Fruit fly (Drosophila melanogaster) whole organism, embryonic: ENCODE measurements around the gene Sema5c.
A peak's percentile ranks its signal among the peaks of the same experiment; 100 is the strongest.

Source experiments
- ATbp ChIP-seq: fragments of 200-800 bp; sonication (Bioruptor generic); optimal IDR thresholded peaks from 2 replicates; lab custom pipeline; 2017; ENCODE audit warnings: missing biosample characterization, mild to moderate bottlenecking, missing genetic modification characterization, missing genetic modification reagents
- CG10321 ChIP-seq: fragments of 200-800 bp; sonication (Bioruptor generic); IDR thresholded peaks from 2 replicates; pipeline ENCODE4 v1.3.6; 2022; ENCODE audit warnings: missing biosample characterization, missing genetic modification characterization
- CG11093 ChIP-seq: fragments of 200-800 bp; sonication (Bioruptor generic); IDR thresholded peaks from 3 replicates; pipeline ENCODE4 v1.3.6; 2022; ENCODE audit warnings: missing biosample characterization, missing genetic modification characterization
- CG13424 ChIP-seq: fragments of 200-800 bp; sonication (Bioruptor generic); optimal IDR thresholded peaks from 2 replicates; lab custom pipeline; 2019; ENCODE audit warnings: missing biosample characterization, mild to moderate bottlenecking, missing genetic modification characterization, moderate library complexity
- CG14860 ChIP-seq: fragments of 200-800 bp; sonication (Bioruptor generic); IDR thresholded peaks from 3 replicates; pipeline ENCODE4 v1.3.6; 2022; ENCODE audit warnings: missing biosample characterization, missing genetic modification characterization; ENCODE audit not compliant: partially characterized antibody
- CG1529 ChIP-seq: fragments of 200-800 bp; sonication (Bioruptor generic); optimal IDR thresholded peaks from 3 replicates; lab custom pipeline; 2018; ENCODE audit warnings: missing biosample characterization, missing genetic modification characterization
- CG16779 ChIP-seq: fragments of 200-800 bp; sonication (Bioruptor generic); IDR thresholded peaks from 2 replicates; pipeline ENCODE4 v1.3.6; 2022; ENCODE audit warnings: missing biosample characterization, missing genetic modification characterization
- CG17359 ChIP-seq: fragments of 200-800 bp; sonication (Bioruptor generic); optimal IDR thresholded peaks from 3 replicates; lab custom pipeline; 2018; ENCODE audit warnings: missing biosample characterization, mild to moderate bottlenecking, missing genetic modification characterization, moderate library complexity
- CG17385 ChIP-seq: fragments of 200-800 bp; sonication (Bioruptor generic); optimal IDR thresholded peaks from 3 replicates; lab custom pipeline; 2018; ENCODE audit warnings: missing biosample characterization, mild to moderate bottlenecking, missing genetic modification characterization
- CG1792 ChIP-seq: fragments of 200-800 bp; sonication (Bioruptor generic); optimal IDR thresholded peaks from 2 replicates; lab custom pipeline; 2016; ENCODE audit warnings: missing biosample characterization, missing genetic modification characterization
- CG18619 ChIP-seq: fragments of 200-800 bp; sonication (Bioruptor generic); optimal IDR thresholded peaks from 3 replicates; lab custom pipeline; 2017; ENCODE audit warnings: missing biosample characterization, mild to moderate bottlenecking, missing genetic modification characterization
- CG3838 ChIP-seq: fragments of 200-800 bp; sonication (Bioruptor generic); optimal IDR thresholded peaks from 3 replicates; lab custom pipeline; 2016; ENCODE audit warnings: missing biosample characterization, missing genetic modification characterization
- CG3847 ChIP-seq: fragments of 200-800 bp; sonication (Bioruptor generic); IDR thresholded peaks from 2 replicates; pipeline ENCODE4 v1.3.6; 2022; ENCODE audit warnings: missing biosample characterization, missing genetic modification characterization
- CG5180 ChIP-seq: fragments of 200-800 bp; sonication (Bioruptor generic); optimal IDR thresholded peaks from 3 replicates; lab custom pipeline; 2017; ENCODE audit warnings: missing biosample characterization, missing genetic modification characterization, mild to moderate bottlenecking, moderate library complexity, missing genetic modification reagents
- CG7556 ChIP-seq: fragments of 200-800 bp; sonication (Bioruptor generic); optimal IDR thresholded peaks from 2 replicates; lab custom pipeline; 2017; ENCODE audit warnings: missing biosample characterization, mild to moderate bottlenecking, missing genetic modification characterization
- CG7839 ChIP-seq: fragments of 200-800 bp; sonication (Bioruptor generic); optimal IDR thresholded peaks from 3 replicates; lab custom pipeline; 2018; ENCODE audit warnings: missing biosample characterization, mild to moderate bottlenecking, missing genetic modification characterization, moderate library complexity
- CG8924 ChIP-seq: fragments of 200-800 bp; optimal IDR thresholded peaks from 3 replicates; lab custom pipeline; 2019; ENCODE audit warnings: missing biosample characterization, mild to moderate bottlenecking, missing genetic modification characterization, moderate library complexity
- Dp ChIP-seq: fragments of 200-800 bp; sonication (Bioruptor generic); optimal IDR thresholded peaks from 2 replicates; lab custom pipeline; 2018; ENCODE audit warnings: missing biosample characterization, mild to moderate bottlenecking, missing genetic modification characterization, moderate library complexity
- Drgx ChIP-seq: fragments of 200-800 bp; sonication (Bioruptor generic); IDR thresholded peaks from 2 replicates; pipeline ENCODE4 v1.3.6; 2022; ENCODE audit warnings: missing biosample characterization, missing genetic modification characterization
- HHEX ChIP-seq: fragments of 200-800 bp; sonication (Bioruptor generic); optimal IDR thresholded peaks from 3 replicates; lab custom pipeline; 2017; ENCODE audit warnings: missing biosample characterization, mild to moderate bottlenecking, missing genetic modification characterization, missing genetic modification reagents
- Med ChIP-seq: fragments of 200-800 bp; sonication (Bioruptor generic); peaks from one replicate; lab custom pipeline; 2016; ENCODE audit warnings: missing biosample characterization, missing genetic modification characterization, mild to moderate bottlenecking, inconsistent platforms, moderate library complexity
- Mrtf ChIP-seq: fragments of 200-800 bp; sonication (Bioruptor generic); IDR thresholded peaks from 3 replicates; pipeline ENCODE4 v1.3.6; 2022; ENCODE audit warnings: missing biosample characterization, missing genetic modification characterization
- NK7.1 ChIP-seq: fragments of 200-800 bp; sonication (Bioruptor generic); optimal IDR thresholded peaks from 3 replicates; lab custom pipeline; 2016; ENCODE audit warnings: missing biosample characterization, missing genetic modification characterization
- Sox102F ChIP-seq: fragments of 200-800 bp; sonication (Bioruptor generic); optimal IDR thresholded peaks from 2 replicates; lab custom pipeline; 2018; ENCODE audit warnings: missing biosample characterization, mild to moderate bottlenecking, missing genetic modification characterization, moderate library complexity
- Sry-β ChIP-seq: fragments of 200-800 bp; sonication (Bioruptor generic); optimal IDR thresholded peaks from 2 replicates; lab custom pipeline; 2018; ENCODE audit warnings: missing biosample characterization, mild to moderate bottlenecking, missing genetic modification characterization, moderate library complexity
- Trl ChIP-seq, 3 experiments: fragments of >200 bp in 2 of 3; fragments of 200-800 bp in 1 of 3; sonication (Bioruptor generic) in 1 of 3; optimal IDR thresholded peaks; 2 replicates in 1 of 3; 3 replicates in 2 of 3; lab custom pipeline; 2016 to 2017; ENCODE audit warnings: missing biosample characterization in 1 of 3, missing genetic modification characterization in 1 of 3
- bigmax ChIP-seq: fragments of 200-800 bp; sonication (Bioruptor generic); optimal IDR thresholded peaks from 2 replicates; lab custom pipeline; 2018; ENCODE audit warnings: missing biosample characterization, mild to moderate bottlenecking, missing genetic modification characterization
- bowl ChIP-seq: fragments of 200-800 bp; sonication (Bioruptor generic); IDR thresholded peaks from 2 replicates; pipeline ENCODE4 v1.3.6; 2022; ENCODE audit warnings: missing biosample characterization, missing genetic modification characterization
- exex ChIP-seq: fragments of 200-800 bp; sonication (Bioruptor generic); optimal IDR thresholded peaks from 4 replicates; lab custom pipeline; 2018; ENCODE audit warnings: missing biosample characterization, mild to moderate bottlenecking, missing genetic modification characterization, moderate library complexity
- fd102C ChIP-seq: fragments of 200-800 bp; sonication (Bioruptor generic); optimal IDR thresholded peaks from 2 replicates; lab custom pipeline; 2018; ENCODE audit warnings: missing biosample characterization, mild to moderate bottlenecking, missing genetic modification characterization, moderate library complexity
- gce ChIP-seq: fragments of 200-800 bp; sonication (Bioruptor generic); IDR thresholded peaks from 3 replicates; pipeline ENCODE4 v1.3.6; 2022; ENCODE audit warnings: missing biosample characterization, missing genetic modification characterization
- gcm2 ChIP-seq: fragments of 200-800 bp; sonication (Bioruptor generic); optimal IDR thresholded peaks from 2 replicates; lab custom pipeline; 2016; ENCODE audit warnings: missing biosample characterization, missing genetic modification characterization
- her ChIP-seq: fragments of 200-800 bp; sonication (Bioruptor generic); optimal IDR thresholded peaks from 2 replicates; lab custom pipeline; 2016; ENCODE audit warnings: missing biosample characterization, missing genetic modification characterization
- hkb ChIP-seq, 2 experiments: fragments of 200-800 bp in 1 of 2; fragments of >200 bp in 1 of 2; sonication (Bioruptor generic) in 1 of 2; IDR thresholded peaks in 1 of 2; optimal IDR thresholded peaks in 1 of 2; 2 replicates each; pipeline versions ENCODE4 v1.3.6 to Lab custom; 2017 to 2022; ENCODE audit warnings: missing biosample characterization in 1 of 2, missing genetic modification characterization in 1 of 2
- inv ChIP-seq: fragments of 200-800 bp; sonication (Bioruptor generic); IDR thresholded peaks from 2 replicates; pipeline ENCODE4 v1.3.6; 2022; ENCODE audit warnings: missing biosample characterization, missing genetic modification characterization; ENCODE audit not compliant: partially characterized antibody
- mld ChIP-seq: fragments of 200-800 bp; sonication (Bioruptor generic); IDR thresholded peaks from 3 replicates; pipeline ENCODE4 v1.3.6; 2022; ENCODE audit warnings: missing biosample characterization, missing genetic modification characterization; ENCODE audit not compliant: partially characterized antibody
- nerfin-2 ChIP-seq: fragments of 200-800 bp; sonication (Bioruptor generic); IDR thresholded peaks from 2 replicates; pipeline ENCODE4 v1.3.6; 2022; ENCODE audit warnings: missing biosample characterization, missing genetic modification characterization; ENCODE audit not compliant: partially characterized antibody
- onecut ChIP-seq: fragments of 200-800 bp; sonication (Bioruptor generic); IDR thresholded peaks from 2 replicates; pipeline ENCODE4 v1.3.6; 2022; ENCODE audit warnings: missing biosample characterization, missing genetic modification characterization
- p53 ChIP-seq: fragments of 200-800 bp; sonication (Bioruptor generic); optimal IDR thresholded peaks from 2 replicates; lab custom pipeline; 2016; ENCODE audit warnings: missing biosample characterization, missing genetic modification characterization
- pfk ChIP-seq: fragments of 200-800 bp; sonication (Bioruptor generic); optimal IDR thresholded peaks from 2 replicates; lab custom pipeline; 2018; ENCODE audit warnings: missing biosample characterization, mild to moderate bottlenecking, missing genetic modification characterization, moderate library complexity
- pho ChIP-seq: fragments of 200-800 bp; sonication (Bioruptor generic); optimal IDR thresholded peaks from 2 replicates; lab custom pipeline; 2016; ENCODE audit warnings: missing biosample characterization, missing genetic modification characterization
- run ChIP-seq: fragments of 200-800 bp; sonication (Bioruptor generic); optimal IDR thresholded peaks from 3 replicates; lab custom pipeline; 2018; ENCODE audit warnings: missing biosample characterization, mild to moderate bottlenecking, missing genetic modification characterization
- stc ChIP-seq: fragments of 200-800 bp; sonication (Bioruptor generic); IDR thresholded peaks from 2 replicates; pipeline ENCODE4 v1.3.6; 2022; ENCODE audit warnings: missing biosample characterization, missing genetic modification characterization
- trh ChIP-seq: fragments of 200-800 bp; sonication (Bioruptor generic); optimal IDR thresholded peaks from 2 replicates; lab custom pipeline; 2016; ENCODE audit warnings: missing biosample characterization, missing genetic modification characterization
- twi ChIP-seq: fragments of 200-800 bp; optimal IDR thresholded peaks from 2 replicates; lab custom pipeline; 2019; ENCODE audit warnings: missing biosample characterization, mild to moderate bottlenecking, missing genetic modification characterization, moderate library complexity
- unpg ChIP-seq: fragments of 200-800 bp; sonication (Bioruptor generic); optimal IDR thresholded peaks from 3 replicates; lab custom pipeline; 2018; ENCODE audit warnings: missing biosample characterization, mild to moderate bottlenecking, missing genetic modification characterization, moderate library complexity
- z ChIP-seq: fragments of 200-800 bp; sonication (Bioruptor generic); IDR thresholded peaks from 3 replicates; pipeline ENCODE4 v1.3.6; 2022; ENCODE audit warnings: missing biosample characterization, missing genetic modification characterization

Gene Sema5c

DNA sequence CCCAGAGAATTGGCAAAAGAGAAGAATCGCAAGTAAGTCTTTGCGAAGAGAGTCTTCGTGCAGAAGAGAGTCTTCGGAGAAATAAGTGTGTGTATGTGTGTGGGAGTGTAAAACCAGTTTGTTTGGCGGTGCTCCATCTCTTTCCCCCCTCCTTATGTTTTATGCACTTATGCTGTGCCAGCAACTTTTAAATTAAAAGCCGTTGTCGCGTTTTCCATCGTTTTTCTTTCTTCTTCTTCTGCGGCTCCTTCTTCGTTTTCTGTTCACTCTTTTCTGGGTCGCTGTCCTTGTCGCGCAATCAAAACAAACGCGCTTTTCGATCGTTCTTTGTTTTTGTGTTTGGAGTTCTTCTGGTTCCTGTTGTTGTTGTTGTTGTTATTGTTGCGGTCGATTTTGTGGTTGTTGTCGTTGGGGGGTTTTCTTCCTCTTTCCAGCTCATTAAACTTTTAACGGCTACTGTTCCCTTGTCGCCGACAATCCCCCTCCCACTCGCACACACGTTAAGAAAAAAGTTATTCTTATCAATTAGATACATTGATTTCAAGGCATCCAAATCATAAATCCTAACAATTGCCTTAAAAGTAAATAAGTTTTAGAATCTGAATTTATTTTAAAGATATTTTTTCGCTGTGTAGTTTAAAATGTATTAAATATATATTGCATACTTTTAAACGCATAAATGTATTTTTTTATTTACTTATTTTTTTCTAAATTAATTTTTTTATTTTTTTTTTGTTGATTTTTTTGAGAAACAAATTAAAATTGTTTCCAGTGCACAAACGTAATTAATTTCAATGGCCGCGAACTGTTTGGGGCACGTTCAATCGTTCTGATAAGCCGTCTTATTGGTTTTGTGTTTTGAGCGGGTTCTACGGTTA is 29.7 kb upstream of the Sema5c start (continued):
- TF ChIP-seq CG18619 (GFP tag; lab: Kevin White, UChicago), result peak; percentile 79
- no peak for TF ChIP-seq p53 (GFP tag; lab: Kevin White, UChicago)
- TF ChIP-seq bowl, result no peak
- peak; percentile 69; the same call in 2 of the 3 replicates for TF ChIP-seq gce (GFP tag; lab: Robert Waterston, UW)
- TF ChIP-seq pho (GFP tag; lab: Kevin White, UChicago), result no peak
- no peak for TF ChIP-seq CG14860 (GFP tag; lab: Robert Waterston, UW)
- TF ChIP-seq Mrtf (GFP tag; lab: Robert Waterston, UW), result no peak
- TF ChIP-seq mld (GFP tag; lab: Robert Waterston, UW), result no peak
- peak; percentile 94 for TF ChIP-seq CG7839 (tag; lab: Kevin White, UChicago)
- no peak for TF ChIP-seq her
- TF ChIP-seq NK7.1 (GFP tag; lab: Kevin White, UChicago), result no peak
- TF ChIP-seq CG17359 (tag; lab: Kevin White, UChicago), result peak; percentile 88
- no peak for TF ChIP-seq Dp
- TF ChIP-seq CG8924 (tag; lab: Kevin White, UChicago), result peak; percentile 96
- TF ChIP-seq inv (GFP tag; lab: Robert Waterston, UW), result no peak
- peak; percentile 33 for TF ChIP-seq CG5180
- peak; percentile 86 for TF ChIP-seq unpg (GFP tag; lab: Kevin White, UChicago)
- peak; percentile 39 for TF ChIP-seq CG3838 (GFP tag; lab: Kevin White, UChicago)
- no peak for TF ChIP-seq fd102C (GFP tag; lab: Kevin White, UChicago)
- peak; percentile 88 for TF ChIP-seq twi
- TF ChIP-seq gcm2 (GFP tag; lab: Kevin White, UChicago), result no peak
- peak; percentile 53 to 75 for TF ChIP-seq Trl (optimal IDR thresholded peaks at IDR 0.05; lab: Kevin White, UChicago)
- TF ChIP-seq Trl (GFP tag; optimal IDR thresholded peaks at IDR 0.05; lab: Kevin White, UChicago), result peak; percentile 25
- peak; percentile 60 for TF ChIP-seq exex (tag; lab: Kevin White, UChicago)
- no peak for TF ChIP-seq hkb (optimal IDR thresholded peaks at IDR 0.05; lab: Kevin White, UChicago)
- 0 out of 2 replicates have a peak, but pooled peaks have one; percentile 34 for TF ChIP-seq hkb (GFP tag; IDR thresholded peaks at IDR 0.05; lab: Robert Waterston, UW)
- TF ChIP-seq HHEX (GFP tag; lab: Kevin White, UChicago), result peak; percentile 73
- TF ChIP-seq bigmax, result no peak
- peak; percentile 40 for TF ChIP-seq onecut (GFP tag; lab: Robert Waterston, UW)
- TF ChIP-seq Sox102F, result peak; percentile 89
- TF ChIP-seq CG1792 (GFP tag; lab: Kevin White, UChicago), result no peak
- no peak for TF ChIP-seq nerfin-2 (GFP tag; lab: Robert Waterston, UW)
- peak; percentile 30; the same call in 1 of the 2 replicates for TF ChIP-seq CG3847
- TF ChIP-seq ATbp (GFP tag; lab: Kevin White, UChicago), result peak; percentile 47
- TF ChIP-seq CG17385, result peak; percentile 85
- peak; percentile 50 for TF ChIP-seq trh (GFP tag; lab: Kevin White, UChicago)
- peak; percentile 14; the same call in 1 of the 2 replicates for TF ChIP-seq Drgx (GFP tag; lab: Robert Waterston, UW)
- TF ChIP-seq run (tag; lab: Kevin White, UChicago), result peak; percentile 78
- TF ChIP-seq CG1529, result peak; percentile 11
- no peak for TF ChIP-seq CG10321 (GFP tag; lab: Robert Waterston, UW)
- no peak for TF ChIP-seq Sry-β
- peak; percentile 89 for TF ChIP-seq CG7556 (GFP tag; lab: Kevin White, UChicago)
- no peak for TF ChIP-seq pfk (GFP tag; lab: Kevin White, UChicago)
- peak; percentile 70 for TF ChIP-seq stc (GFP tag; lab: Robert Waterston, UW)
- TF ChIP-seq z, result no peak
- TF ChIP-seq Med (GFP tag; lab: Kevin White, UChicago), result peak; percentile 72
- no peak for TF ChIP-seq CG16779 (GFP tag; lab: Robert Waterston, UW)
- peak; percentile 91 for TF ChIP-seq CG13424 (tag; lab: Kevin White, UChicago)
- TF ChIP-seq CG11093, result no peak
